Fruit fly (Drosophila melanogaster) whole organism, embryonic: ENCODE results near the gene me31B.
A peak's percentile ranks its signal among the peaks of the same experiment; 100 is the strongest.

ENCODE experiments used
- Ada2b ChIP-seq: fragments of 200-800 bp; sonication (Bioruptor generic); IDR thresholded peaks from 2 replicates; pipeline ENCODE4 v1.3.6; 2022; ENCODE audit warnings: missing biosample characterization, missing genetic modification characterization
- CG1024 ChIP-seq: fragments of 200-800 bp; sonication (Bioruptor generic); IDR thresholded peaks from 2 replicates; pipeline ENCODE4 v1.3.6; 2022; ENCODE audit warnings: missing biosample characterization, missing genetic modification characterization
- CG10979 ChIP-seq: fragments of 200-800 bp; sonication (Bioruptor generic); optimal IDR thresholded peaks from 2 replicates; lab custom pipeline; 2018; ENCODE audit warnings: missing biosample characterization, mild to moderate bottlenecking, missing genetic modification characterization, moderate library complexity
- CG12299 ChIP-seq: fragments of 200-800 bp; sonication (Bioruptor generic); optimal IDR thresholded peaks from 2 replicates; lab custom pipeline; 2018; ENCODE audit warnings: missing biosample characterization, mild to moderate bottlenecking, missing genetic modification characterization
- CG12744 ChIP-seq: fragments of 200-800 bp; sonication (Bioruptor generic); optimal IDR thresholded peaks from 2 replicates; lab custom pipeline; 2016; ENCODE audit warnings: missing biosample characterization, missing genetic modification characterization
- CG13624 ChIP-seq: fragments of 200-800 bp; sonication (Bioruptor generic); optimal IDR thresholded peaks from 2 replicates; lab custom pipeline; 2016; ENCODE audit warnings: missing biosample characterization, missing genetic modification characterization
- CG14965 ChIP-seq: fragments of 200-800 bp; sonication (Bioruptor generic); optimal IDR thresholded peaks from 2 replicates; lab custom pipeline; 2016; ENCODE audit warnings: missing biosample characterization, missing genetic modification characterization, borderline replicate concordance
- CG1603 ChIP-seq: fragments of 200-800 bp; sonication (Bioruptor generic); optimal IDR thresholded peaks from 2 replicates; lab custom pipeline; 2019; ENCODE audit warnings: missing biosample characterization, mild to moderate bottlenecking, missing genetic modification characterization, moderate library complexity
- CG1647 ChIP-seq: fragments of 200-800 bp; sonication (Bioruptor generic); optimal IDR thresholded peaks from 3 replicates; lab custom pipeline; 2016; ENCODE audit warnings: missing biosample characterization, missing genetic modification characterization
- CG17802 ChIP-seq: fragments of 200-800 bp; sonication (Bioruptor generic); optimal IDR thresholded peaks from 2 replicates; lab custom pipeline; 2018; ENCODE audit warnings: missing biosample characterization, mild to moderate bottlenecking, missing genetic modification characterization, moderate library complexity
- CG1792 ChIP-seq: fragments of 200-800 bp; sonication (Bioruptor generic); optimal IDR thresholded peaks from 2 replicates; lab custom pipeline; 2016; ENCODE audit warnings: missing biosample characterization, missing genetic modification characterization
- CG18599 ChIP-seq: fragments of 200-800 bp; sonication (Bioruptor generic); optimal IDR thresholded peaks from 3 replicates; lab custom pipeline; 2017; ENCODE audit warnings: missing biosample characterization, missing genetic modification characterization, mild to moderate bottlenecking, moderate library complexity, missing genetic modification reagents
- CG3163 ChIP-seq: fragments of 200-800 bp; sonication (Bioruptor generic); optimal IDR thresholded peaks from 3 replicates; lab custom pipeline; 2016; ENCODE audit warnings: missing biosample characterization, missing genetic modification characterization
- CG32767 ChIP-seq: fragments of 200-800 bp; sonication (Bioruptor generic); IDR thresholded peaks from 2 replicates; pipeline ENCODE4 v1.3.6; 2022; ENCODE audit warnings: missing biosample characterization, missing genetic modification characterization
- CG3281 ChIP-seq: fragments of 200-800 bp; sonication (Bioruptor generic); optimal IDR thresholded peaks from 3 replicates; lab custom pipeline; 2017; ENCODE audit warnings: missing biosample characterization, mild to moderate bottlenecking, missing genetic modification characterization
- CG4404 ChIP-seq: fragments of 200-800 bp; sonication (Bioruptor generic); IDR thresholded peaks from 2 replicates; pipeline ENCODE4 v1.3.6; 2022; ENCODE audit warnings: missing biosample characterization, missing genetic modification characterization
- CG7556 ChIP-seq: fragments of 200-800 bp; sonication (Bioruptor generic); optimal IDR thresholded peaks from 2 replicates; lab custom pipeline; 2017; ENCODE audit warnings: missing biosample characterization, mild to moderate bottlenecking, missing genetic modification characterization
- CG7839 ChIP-seq: fragments of 200-800 bp; sonication (Bioruptor generic); optimal IDR thresholded peaks from 3 replicates; lab custom pipeline; 2018; ENCODE audit warnings: missing biosample characterization, mild to moderate bottlenecking, missing genetic modification characterization, moderate library complexity
- CG8388 ChIP-seq: fragments of 200-800 bp; sonication (Bioruptor generic); optimal IDR thresholded peaks from 2 replicates; lab custom pipeline; 2019; ENCODE audit warnings: missing biosample characterization, mild to moderate bottlenecking, missing genetic modification characterization, moderate library complexity
- CG8944 ChIP-seq: fragments of 200-800 bp; sonication (Bioruptor generic); optimal IDR thresholded peaks from 3 replicates; lab custom pipeline; 2016; ENCODE audit warnings: missing biosample characterization, missing genetic modification characterization
- CHES-1-like ChIP-seq: fragments of 200-800 bp; sonication (Bioruptor generic); optimal IDR thresholded peaks from 2 replicates; lab custom pipeline; 2016; ENCODE audit warnings: missing biosample characterization, missing genetic modification characterization
- CrebB ChIP-seq: fragments of 200-800 bp; sonication (Bioruptor generic); optimal IDR thresholded peaks from 3 replicates; lab custom pipeline; 2018; ENCODE audit warnings: missing biosample characterization, mild to moderate bottlenecking, missing genetic modification characterization
- D19B ChIP-seq: fragments of 200-800 bp; sonication (Bioruptor generic); optimal IDR thresholded peaks from 2 replicates; lab custom pipeline; 2017; ENCODE audit warnings: missing biosample characterization, mild to moderate bottlenecking, missing genetic modification characterization
- Doc3 ChIP-seq: fragments of 200-800 bp; sonication (Bioruptor generic); IDR thresholded peaks from 3 replicates; pipeline ENCODE4 v1.3.6; 2022; ENCODE audit warnings: missing biosample characterization, missing genetic modification characterization; ENCODE audit not compliant: partially characterized antibody
- Dp ChIP-seq: fragments of 200-800 bp; sonication (Bioruptor generic); optimal IDR thresholded peaks from 2 replicates; lab custom pipeline; 2018; ENCODE audit warnings: missing biosample characterization, mild to moderate bottlenecking, missing genetic modification characterization, moderate library complexity
- Dref ChIP-seq: fragments of 200-800 bp; sonication (Bioruptor generic); IDR thresholded peaks from 2 replicates; pipeline ENCODE4 v1.3.6; 2022; ENCODE audit warnings: missing biosample characterization, missing genetic modification characterization
- Drgx ChIP-seq: fragments of 200-800 bp; sonication (Bioruptor generic); IDR thresholded peaks from 2 replicates; pipeline ENCODE4 v1.3.6; 2022; ENCODE audit warnings: missing biosample characterization, missing genetic modification characterization
- ERR ChIP-seq: fragments of 200-800 bp; sonication (Bioruptor generic); optimal IDR thresholded peaks from 2 replicates; lab custom pipeline; 2016; ENCODE audit warnings: missing biosample characterization, missing genetic modification characterization
- MBD-R2 ChIP-seq: fragments of 200-800 bp; sonication (Bioruptor generic); IDR thresholded peaks from 2 replicates; pipeline ENCODE4 v1.3.6; 2022; ENCODE audit warnings: missing biosample characterization, missing genetic modification characterization
- Myb ChIP-seq: fragments of 200-800 bp; sonication (Bioruptor generic); optimal IDR thresholded peaks from 2 replicates; lab custom pipeline; 2016; ENCODE audit warnings: missing biosample characterization, missing genetic modification characterization
- Spps ChIP-seq: fragments of 200-800 bp; sonication (Bioruptor generic); optimal IDR thresholded peaks from 2 replicates; lab custom pipeline; 2018; ENCODE audit warnings: missing biosample characterization, mild to moderate bottlenecking, missing genetic modification characterization
- YL-1 ChIP-seq: fragments of 200-800 bp; sonication (Bioruptor generic); optimal IDR thresholded peaks from 3 replicates; lab custom pipeline; 2017; ENCODE audit warnings: missing biosample characterization, mild to moderate bottlenecking, missing genetic modification characterization
- al ChIP-seq: fragments of 200-800 bp; sonication (Bioruptor generic); IDR thresholded peaks from 2 replicates; pipeline ENCODE4 v1.3.6; 2022; ENCODE audit warnings: missing biosample characterization, missing genetic modification characterization
- bab2 ChIP-seq: fragments of 200-800 bp; sonication (Bioruptor generic); optimal IDR thresholded peaks from 2 replicates; lab custom pipeline; 2016; ENCODE audit warnings: missing biosample characterization, missing genetic modification characterization
- emc ChIP-seq: fragments of 200-800 bp; sonication (Bioruptor generic); optimal IDR thresholded peaks from 2 replicates; lab custom pipeline; 2016; ENCODE audit warnings: missing biosample characterization, missing genetic modification characterization
- fu2 ChIP-seq: fragments of 200-800 bp; sonication (Bioruptor generic); optimal IDR thresholded peaks from 2 replicates; lab custom pipeline; 2016; ENCODE audit warnings: missing biosample characterization, missing genetic modification characterization
- grau ChIP-seq: fragments of 200-800 bp; optimal IDR thresholded peaks from 3 replicates; lab custom pipeline; 2019; ENCODE audit warnings: missing biosample characterization, mild to moderate bottlenecking, missing genetic modification characterization, moderate library complexity
- her ChIP-seq: fragments of 200-800 bp; sonication (Bioruptor generic); optimal IDR thresholded peaks from 2 replicates; lab custom pipeline; 2016; ENCODE audit warnings: missing biosample characterization, missing genetic modification characterization
- hkb ChIP-seq, 2 experiments: fragments of 200-800 bp in 1 of 2; fragments of >200 bp in 1 of 2; sonication (Bioruptor generic) in 1 of 2; IDR thresholded peaks in 1 of 2; optimal IDR thresholded peaks in 1 of 2; 2 replicates each; pipeline versions ENCODE4 v1.3.6 to Lab custom; 2017 to 2022; ENCODE audit warnings: missing biosample characterization in 1 of 2, missing genetic modification characterization in 1 of 2
- luna ChIP-seq: fragments of 200-800 bp; sonication (Bioruptor generic); optimal IDR thresholded peaks from 2 replicates; lab custom pipeline; 2016; ENCODE audit warnings: missing biosample characterization, missing genetic modification characterization
- mam ChIP-seq: fragments of 200-800 bp; sonication (Bioruptor generic); optimal IDR thresholded peaks from 3 replicates; lab custom pipeline; 2016; ENCODE audit warnings: missing biosample characterization, missing genetic modification characterization
- nmo ChIP-seq: fragments of 200-800 bp; sonication (Bioruptor generic); optimal IDR thresholded peaks from 2 replicates; lab custom pipeline; 2018; ENCODE audit warnings: missing biosample characterization, mild to moderate bottlenecking, missing genetic modification characterization, moderate library complexity
- nom ChIP-seq: fragments of 200-800 bp; sonication (Bioruptor generic); optimal IDR thresholded peaks from 2 replicates; lab custom pipeline; 2017; ENCODE audit warnings: missing biosample characterization, missing genetic modification characterization, mild to moderate bottlenecking, moderate library complexity, missing genetic modification reagents
- onecut ChIP-seq: fragments of 200-800 bp; sonication (Bioruptor generic); IDR thresholded peaks from 2 replicates; pipeline ENCODE4 v1.3.6; 2022; ENCODE audit warnings: missing biosample characterization, missing genetic modification characterization
- org-1 ChIP-seq: fragments of 200-800 bp; sonication (Bioruptor generic); optimal IDR thresholded peaks from 2 replicates; lab custom pipeline; 2017; ENCODE audit warnings: missing biosample characterization, missing genetic modification characterization
- pum ChIP-seq: fragments of 200-800 bp; sonication (Bioruptor generic); optimal IDR thresholded peaks from 2 replicates; lab custom pipeline; 2016; ENCODE audit warnings: missing biosample characterization, missing genetic modification characterization
- pzg ChIP-seq: fragments of 200-800 bp; sonication (Bioruptor generic); optimal IDR thresholded peaks from 3 replicates; lab custom pipeline; 2018; ENCODE audit warnings: missing biosample characterization, mild to moderate bottlenecking, missing genetic modification characterization, moderate library complexity
- schlank ChIP-seq: fragments of 200-800 bp; sonication (Bioruptor generic); optimal IDR thresholded peaks from 2 replicates; lab custom pipeline; 2018; ENCODE audit warnings: missing biosample characterization, mild to moderate bottlenecking, missing genetic modification characterization
- ssp ChIP-seq: fragments of 200-800 bp; sonication (Bioruptor generic); IDR thresholded peaks from 2 replicates; pipeline ENCODE4 v1.3.6; 2022; ENCODE audit warnings: missing biosample characterization, missing genetic modification characterization
- tin ChIP-seq: fragments of 200-800 bp; sonication (Bioruptor generic); optimal IDR thresholded peaks from 3 replicates; lab custom pipeline; 2016; ENCODE audit warnings: missing biosample characterization, missing genetic modification characterization
- vnd ChIP-seq: fragments of 200-800 bp; sonication (Bioruptor generic); IDR thresholded peaks from 3 replicates; pipeline ENCODE4 v1.3.6; 2022; ENCODE audit warnings: missing biosample characterization, missing genetic modification characterization; ENCODE audit not compliant: partially characterized antibody
- wek ChIP-seq: fragments of 200-800 bp; sonication (Bioruptor generic); optimal IDR thresholded peaks from 3 replicates; lab custom pipeline; 2018; ENCODE audit warnings: missing biosample characterization, mild to moderate bottlenecking, missing genetic modification characterization, moderate library complexity

Gene me31B

DNA sequence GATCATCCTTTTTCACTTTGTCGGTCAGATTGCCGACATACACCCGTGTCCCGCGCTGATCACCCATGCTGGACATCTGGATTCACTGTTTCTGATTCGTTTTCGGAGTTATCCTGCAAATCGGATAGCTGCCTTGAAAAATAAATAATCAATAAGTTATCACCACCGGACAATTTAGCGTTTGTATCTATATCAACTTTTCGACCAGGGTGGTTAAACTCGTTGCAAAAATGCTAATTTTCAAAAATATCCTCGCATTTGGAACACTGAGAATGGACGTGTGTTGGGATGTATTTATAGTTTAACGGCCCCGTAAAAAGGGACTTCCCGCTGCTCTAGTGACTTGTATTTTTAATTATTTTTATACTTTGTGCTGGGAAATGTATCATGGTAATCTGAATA, 24.2 kb downstream of the me31B start, which contains the start of gene Rsf1 (continued):
- TF ChIP-seq CG3281 (GFP tag; lab: Kevin White, UChicago) = peak; percentile 75
- TF ChIP-seq nmo (GFP tag; lab: Kevin White, UChicago) = peak; percentile 21
- no peak for TF ChIP-seq CG7556 (GFP tag; lab: Kevin White, UChicago)
- peak; percentile 81 for TF ChIP-seq ssp (GFP tag; lab: Robert Waterston, UW)
- TF ChIP-seq CG3163 (GFP tag; lab: Kevin White, UChicago) = no peak
- TF ChIP-seq emc (GFP tag; lab: Kevin White, UChicago) = no peak
- TF ChIP-seq CG14965 (GFP tag; lab: Kevin White, UChicago) = no peak
- no peak for TF ChIP-seq CG18599 (GFP tag; lab: Kevin White, UChicago)
- no peak for TF ChIP-seq Doc3
- no peak for TF ChIP-seq Drgx (GFP tag; lab: Robert Waterston, UW)
- no peak for TF ChIP-seq CG13624
- TF ChIP-seq CG10979 (tag; lab: Kevin White, UChicago) = no peak
- TF ChIP-seq Myb (GFP tag; lab: Kevin White, UChicago) = no peak
- TF ChIP-seq CG1603 (tag; lab: Kevin White, UChicago) = peak; percentile 100
- no peak for TF ChIP-seq CrebB (tag; lab: Kevin White, UChicago)
- no peak for TF ChIP-seq bab2 (GFP tag; lab: Kevin White, UChicago)
- TF ChIP-seq D19B = no peak
- TF ChIP-seq vnd (GFP tag; lab: Robert Waterston, UW) = no peak
- TF ChIP-seq CG7839 = no peak
- no peak for TF ChIP-seq her (GFP tag; lab: Kevin White, UChicago)
- no peak for TF ChIP-seq CG4404 (GFP tag; lab: Robert Waterston, UW)
- peak; percentile 96 for TF ChIP-seq onecut (GFP tag; lab: Robert Waterston, UW)
- TF ChIP-seq schlank (tag; lab: Kevin White, UChicago) = no peak
- peak; percentile 77 for TF ChIP-seq MBD-R2 (GFP tag; lab: Robert Waterston, UW)
- no peak for TF ChIP-seq CG1647 (GFP tag; lab: Kevin White, UChicago)
- peak; percentile 86 for TF ChIP-seq CG1024 (GFP tag; lab: Robert Waterston, UW)
- TF ChIP-seq wek (GFP tag; lab: Kevin White, UChicago) = peak; percentile 22
- TF ChIP-seq fu2 (GFP tag; lab: Kevin White, UChicago) = no peak
- no peak for TF ChIP-seq Dp
- TF ChIP-seq org-1 = no peak
- no peak for TF ChIP-seq CG12744 (GFP tag; lab: Kevin White, UChicago)
- peak; percentile 86 for TF ChIP-seq CG32767 (GFP tag; lab: Robert Waterston, UW)
- TF ChIP-seq ERR (GFP tag; lab: Kevin White, UChicago) = no peak
- TF ChIP-seq YL-1 = peak; percentile 78
- TF ChIP-seq luna (GFP tag; lab: Kevin White, UChicago) = no peak
- TF ChIP-seq pum (GFP tag; lab: Kevin White, UChicago) = no peak
- peak; percentile 1 for TF ChIP-seq nom (GFP tag; lab: Kevin White, UChicago)
- TF ChIP-seq al = no peak
- TF ChIP-seq mam (GFP tag; lab: Kevin White, UChicago) = no peak
- no peak for TF ChIP-seq grau (tag; lab: Kevin White, UChicago)
- no peak for TF ChIP-seq tin (GFP tag; lab: Kevin White, UChicago)
- TF ChIP-seq Ada2b (GFP tag; lab: Robert Waterston, UW) = no peak
- TF ChIP-seq CG12299 = no peak
- TF ChIP-seq CHES-1-like (GFP tag; lab: Kevin White, UChicago) = no peak
- TF ChIP-seq Spps (tag; lab: Kevin White, UChicago) = no peak
- TF ChIP-seq CG8388 (GFP tag; lab: Kevin White, UChicago) = no peak
- TF ChIP-seq CG8944 = no peak
- TF ChIP-seq CG17802 (tag; lab: Kevin White, UChicago) = peak; percentile 89
- TF ChIP-seq pzg (GFP tag; lab: Kevin White, UChicago) = peak; percentile 38
- no peak for TF ChIP-seq CG1792 (GFP tag; lab: Kevin White, UChicago)
- TF ChIP-seq hkb (optimal IDR thresholded peaks at IDR 0.05; lab: Kevin White, UChicago) = no peak
- no peak for TF ChIP-seq hkb (GFP tag; IDR thresholded peaks at IDR 0.05; lab: Robert Waterston, UW)
- TF ChIP-seq Dref (GFP tag; lab: Robert Waterston, UW) = no peak
